Worm (Caenorhabditis elegans) whole organism, early embryonic: ENCODE measurements around the gene lido-10.

Experiments
- F13C5.2 ChIP-seq: sonication (generic microtip); optimal IDR thresholded peaks from 2 replicates; lab custom pipeline; 2017; ENCODE audit warnings: mild to moderate bottlenecking, missing genetic modification characterization, inconsistent platforms, missing compliant biosample characterization
- aly-1 ChIP-seq: sonication (generic microtip); optimal IDR thresholded peaks from 2 replicates; lab custom pipeline; 2016; ENCODE audit warnings: missing genetic modification characterization, missing compliant biosample characterization
- ama-1 ChIP-seq: fragments of 150-350 bp; optimal IDR thresholded peaks from 2 replicates; lab custom pipeline; 2014
- ceh-36 ChIP-seq: sonication (generic microtip); optimal IDR thresholded peaks from 2 replicates; lab custom pipeline; 2016; ENCODE audit warnings: missing genetic modification characterization, inconsistent platforms, missing compliant biosample characterization
- ets-7 ChIP-seq: sonication (generic microtip); optimal IDR thresholded peaks from 2 replicates; lab custom pipeline; 2016; ENCODE audit warnings: missing genotype, missing genetic modification characterization, missing compliant biosample characterization
- flt-1 ChIP-seq: fragments of 200-800 bp; sonication (Bioruptor generic); IDR thresholded peaks from 2 replicates; pipeline ENCODE4 v1.3.6; 2022; ENCODE audit warnings: missing genetic modification characterization, missing compliant biosample characterization
- hnd-1 ChIP-seq: sonication (generic microtip); optimal IDR thresholded peaks from 2 replicates; lab custom pipeline; 2016; ENCODE audit warnings: missing genetic modification characterization, missing compliant biosample characterization
- pes-1 ChIP-seq: fragments of 200-800 bp; sonication (Bioruptor generic); IDR thresholded peaks from 2 replicates; pipeline ENCODE4 v1.3.6; 2022; ENCODE audit warnings: missing genetic modification reagents, missing genetic modification characterization, missing compliant biosample characterization

DNA sequence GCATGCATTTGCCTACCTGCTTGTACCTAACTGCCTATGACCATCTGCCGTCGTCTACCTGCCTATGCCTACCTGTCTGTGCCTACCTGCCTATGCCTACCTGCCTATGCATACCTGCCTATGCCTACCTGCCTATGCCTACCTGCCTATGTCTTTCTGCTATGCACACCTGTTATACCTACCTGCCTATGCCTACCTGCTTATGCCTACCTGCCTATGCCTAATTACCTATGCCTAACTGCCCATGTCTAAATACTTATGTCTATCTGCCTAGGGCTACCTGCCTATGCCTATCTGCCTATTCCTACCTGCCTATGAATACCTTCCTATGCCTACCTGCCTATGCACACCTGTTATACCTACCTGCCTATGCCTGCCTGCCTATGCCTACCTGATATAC lies 36.0 kb upstream of the lido-10 start:
- no peak for TF ChIP-seq ama-1
- no peak for TF ChIP-seq pes-1
- no peak for TF ChIP-seq flt-1 (GFP tag; lab: Robert Waterston, UW)
- TF ChIP-seq aly-1 = no peak
- TF ChIP-seq hnd-1 (tag; lab: Kevin White, UChicago) = no peak
- no peak for TF ChIP-seq ets-7 (tag; lab: Kevin White, UChicago)
- no peak for TF ChIP-seq ceh-36
- no peak for TF ChIP-seq F13C5.2 (tag; lab: Kevin White, UChicago)
